Worm (Caenorhabditis elegans) whole organism, L2 larva: ENCODE measurements around the gene inx-18.

ENCODE experiments used
- mab-5 ChIP-seq: fragments of 150-350 bp; optimal IDR thresholded peaks from 2 replicates; lab custom pipeline; 2014; ENCODE audit warnings: missing biosample characterization, missing genetic modification characterization
- mdl-1 ChIP-seq, 2 experiments: fragments of 150-350 bp in 1 of 2; sonication (generic microtip) in 1 of 2; optimal IDR thresholded peaks; 2 replicates each; lab custom pipeline; 2017; ENCODE audit warnings: missing biosample characterization in 2 of 2, missing genetic modification characterization in 2 of 2

ce11 chrIV:623876-624275, 17.7 kb downstream of the inx-18 start:
- TF ChIP-seq mdl-1 (tag; optimal IDR thresholded peaks at IDR 0.05; lab: Kevin White, UChicago) (no peak), mab-5 (tag; lab: Kevin White, UChicago) (no peak)
